Fruit fly (Drosophila melanogaster) whole organism, pupa: Measurements from ENCODE around the gene pho.

Source experiments
- CG32121 ChIP-seq: fragments of 200-800 bp; sonication (Bioruptor generic); IDR thresholded peaks from 2 replicates; pipeline ENCODE4 v1.3.6; 2022; ENCODE audit warnings: missing biosample characterization, missing genetic modification characterization
- D1 ChIP-seq: fragments of 200-800 bp; sonication (Bioruptor generic); optimal IDR thresholded peaks from 2 replicates; lab custom pipeline; 2018; ENCODE audit warnings: missing biosample characterization, mild to moderate bottlenecking, missing genetic modification characterization, moderate library complexity
- Pif1A ChIP-seq: fragments of 200-800 bp; sonication (Bioruptor generic); optimal IDR thresholded peaks from 3 replicates; lab custom pipeline; 2016; ENCODE audit warnings: missing biosample characterization, missing genetic modification characterization
- rn ChIP-seq: fragments of 200-800 bp; sonication (Bioruptor generic); IDR thresholded peaks from 2 replicates; pipeline ENCODE4 v1.3.6; 2022; ENCODE audit warnings: missing biosample characterization, missing genetic modification characterization

DNA sequence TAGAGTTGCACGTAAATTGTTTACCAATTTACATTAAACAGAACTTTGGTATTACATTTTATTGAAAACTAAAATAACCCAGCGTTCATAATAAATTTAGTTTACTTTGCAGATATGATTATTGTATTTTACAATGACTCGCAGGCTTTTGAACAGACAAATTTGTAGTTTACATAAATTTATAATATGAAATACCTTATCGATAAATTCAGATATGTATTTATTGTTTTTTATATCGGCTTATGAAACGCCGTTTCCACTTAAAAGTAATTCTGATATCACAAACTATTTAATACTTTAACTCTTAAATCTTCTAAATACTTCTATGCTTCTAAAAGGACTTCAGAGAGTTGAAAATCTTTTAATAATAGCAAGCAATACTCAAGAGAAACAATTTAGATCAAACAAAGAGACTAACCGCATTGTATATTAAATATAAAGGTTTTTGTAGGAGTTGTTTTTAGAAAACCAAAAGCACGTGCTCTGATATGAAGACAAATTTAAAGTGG lies 15.3 kb upstream of the pho start, which contains the start of gene PIP4K:
- TF ChIP-seq CG32121 (no peak), Pif1A (GFP tag; lab: Kevin White, UChicago) (no peak), rn (no peak), D1 (tag; lab: Kevin White, UChicago) (no peak)
